ENCODE assay signal across 6 fruit fly cellular contexts in genomic region chrX:3481034-3481433, dm6.
A peak's percentile ranks its signal among the peaks of the same experiment; 100 is the strongest.
TF ChIP-seq lines count a peak whose summit lies in the region.

No protein-coding gene starts in this region.

- peak; percentile 92 to 95 for TF ChIP-seq CTCF in S2 (optimal IDR thresholded peaks at IDR 0.05; lab: Kevin White, UChicago)
- TF ChIP-seq CTCF in whole organism, embryonic (GFP tag; optimal IDR thresholded peaks at IDR 0.05; lab: Kevin White, UChicago): peak; percentile 94

TF ChIP-seq in whole organism, adult, 20 proteins besides CTCF, POLR2A, EP300 and RAD21 (continues in another document):
- TF ChIP-seq CG12768 (GFP tag; optimal IDR thresholded peaks at IDR 0.05; lab: Kevin White, UChicago) (peak; percentile 8), CG33017 (tag; optimal IDR thresholded peaks at IDR 0.05; lab: Kevin White, UChicago) (peak; percentile 56), ovo (GFP tag; optimal IDR thresholded peaks at IDR 0.05; lab: Kevin White, UChicago) (peak; percentile 72), Crg-1 (GFP tag; optimal IDR thresholded peaks at IDR 0.05; lab: Kevin White, UChicago) (peak; percentile 9), CG14711 (tag; optimal IDR thresholded peaks at IDR 0.05; lab: Kevin White, UChicago) (peak; percentile 31), cic (GFP tag; optimal IDR thresholded peaks at IDR 0.05; lab: Kevin White, UChicago) (peak; percentile 67), Hr96 (GFP tag; optimal IDR thresholded peaks at IDR 0.05; lab: Kevin White, UChicago) (peak; percentile 40), kay (GFP tag; lab: Kevin White, UChicago; ENCODE audit: borderline replicate concordance) (no peak), tj (GFP tag; optimal IDR thresholded peaks at IDR 0.05; lab: Kevin White, UChicago) (peak; percentile 40), toe (GFP tag; optimal IDR thresholded peaks at IDR 0.05; lab: Kevin White, UChicago) (peak; percentile 19), Mnt (GFP tag; optimal IDR thresholded peaks at IDR 0.05; lab: Kevin White, UChicago) (peak; percentile 16), CG1620 (GFP tag; optimal IDR thresholded peaks at IDR 0.05; lab: Kevin White, UChicago) (no peak), pad (GFP tag; optimal IDR thresholded peaks at IDR 0.05; lab: Kevin White, UChicago) (peak; percentile 76), Clk (GFP tag; optimal IDR thresholded peaks at IDR 0.05; lab: Kevin White, UChicago) (no peak), cnc (optimal IDR thresholded peaks at IDR 0.05; lab: Kevin White, UChicago) (no peak), CG11617 (GFP tag; optimal IDR thresholded peaks at IDR 0.05; lab: Kevin White, UChicago) (peak; percentile 22), CG7101 (tag; optimal IDR thresholded peaks at IDR 0.05; lab: Kevin White, UChicago) (peak; percentile 37), bab1 (GFP tag; optimal IDR thresholded peaks at IDR 0.05; lab: Kevin White, UChicago) (peak; percentile 37)

TF ChIP-seq in whole organism, embryonic, 481 proteins besides CTCF, POLR2A, EP300 and RAD21 (continues in another document):
- peak; percentile 7 for TF ChIP-seq Sox100B (GFP tag; optimal IDR thresholded peaks at IDR 0.05; lab: Kevin White, UChicago)
- TF ChIP-seq Lhr (GFP tag; optimal IDR thresholded peaks at IDR 0.05; lab: Kevin White, UChicago): peak; percentile 9
- no peak for TF ChIP-seq Mad (GFP tag; optimal IDR thresholded peaks at IDR 0.05; lab: Kevin White, UChicago)
- peak in 1 of 2 experiments; percentile 8 for TF ChIP-seq Hr51 (GFP tag; optimal IDR thresholded peaks at IDR 0.05; lab: Kevin White, UChicago)
- peak; percentile 14 for TF ChIP-seq sens (GFP tag; lab: Kevin White, UChicago)
- peak; percentile 88 for TF ChIP-seq CG9437 (GFP tag; optimal IDR thresholded peaks at IDR 0.05; lab: Kevin White, UChicago)
- 0 out of 2 replicates have a peak, but pooled peaks have one; percentile 8 for TF ChIP-seq CG42726 (GFP tag; IDR thresholded peaks at IDR 0.05; lab: Robert Waterston, UW; ENCODE audit: partially characterized antibody)
- TF ChIP-seq amos (GFP tag; IDR thresholded peaks at IDR 0.05; lab: Robert Waterston, UW; ENCODE audit: partially characterized antibody): peak; percentile 29; the same call in 1 of the 2 replicates
- peak; percentile 99 for TF ChIP-seq CG10979 (tag; optimal IDR thresholded peaks at IDR 0.05; lab: Kevin White, UChicago)
- peak; percentile 15; the same call in 1 of the 2 replicates for TF ChIP-seq E2f1 (GFP tag; IDR thresholded peaks at IDR 0.05; lab: Robert Waterston, UW)
- TF ChIP-seq Dip2 (GFP tag; IDR thresholded peaks at IDR 0.05; lab: Robert Waterston, UW): peak; percentile 82
- peak; percentile 14 for TF ChIP-seq Med (GFP tag; lab: Kevin White, UChicago)
- no peak for TF ChIP-seq CG15269 (tag; optimal IDR thresholded peaks at IDR 0.05; lab: Kevin White, UChicago)
- 0 out of 2 replicates have a peak, but pooled peaks have one; percentile 12 for TF ChIP-seq rib (GFP tag; IDR thresholded peaks at IDR 0.05; lab: Robert Waterston, UW)
- peak; percentile 12 for TF ChIP-seq CG15514 (GFP tag; optimal IDR thresholded peaks at IDR 0.05; lab: Kevin White, UChicago)
- TF ChIP-seq CG2199 (GFP tag; IDR thresholded peaks at IDR 0.05; lab: Robert Waterston, UW): peak; percentile 84; the same call in 2 of the 3 replicates
- TF ChIP-seq Blimp-1 (GFP tag; optimal IDR thresholded peaks at IDR 0.05; lab: Kevin White, UChicago): peak; percentile 15

TF ChIP-seq in whole organism, prepupa, 60 proteins besides CTCF, POLR2A, EP300 and RAD21:
- TF ChIP-seq OdsH (GFP tag; optimal IDR thresholded peaks at IDR 0.05; lab: Kevin White, UChicago) (no peak), eg (GFP tag; IDR thresholded peaks at IDR 0.05; lab: Robert Waterston, UW) (peak; percentile 46; the same call in 1 of the 3 replicates), Ets21C (GFP tag; optimal IDR thresholded peaks at IDR 0.05; lab: Kevin White, UChicago) (no peak)

TF ChIP-seq in whole organism, pupa, 21 proteins besides CTCF, POLR2A, EP300 and RAD21:
- TF ChIP-seq CG4496 (GFP tag; IDR thresholded peaks at IDR 0.05; lab: Robert Waterston, UW) (peak; percentile 34; the same call in 1 of the 3 replicates), Ets98B (GFP tag; IDR thresholded peaks at IDR 0.05; lab: Robert Waterston, UW) (peak; percentile 40; the same call in 1 of the 2 replicates), CG34367 (tag; optimal IDR thresholded peaks at IDR 0.05; lab: Kevin White, UChicago) (no peak), D1 (tag; optimal IDR thresholded peaks at IDR 0.05; lab: Kevin White, UChicago) (peak; percentile 33), CG8159 (tag; optimal IDR thresholded peaks at IDR 0.05; lab: Kevin White, UChicago) (no peak), Snoo (tag; optimal IDR thresholded peaks at IDR 0.05; lab: Kevin White, UChicago) (no peak), CG8301 (tag; optimal IDR thresholded peaks at IDR 0.05; lab: Kevin White, UChicago) (no peak), Pif1A (GFP tag; optimal IDR thresholded peaks at IDR 0.05; lab: Kevin White, UChicago) (no peak), EcR (GFP tag; optimal IDR thresholded peaks at IDR 0.05; lab: Kevin White, UChicago) (peak; percentile 43), gl (tag; optimal IDR thresholded peaks at IDR 0.05; lab: Kevin White, UChicago) (no peak), Pif1B (GFP tag; optimal IDR thresholded peaks at IDR 0.05; lab: Kevin White, UChicago) (no peak), CG14655 (GFP tag; optimal IDR thresholded peaks at IDR 0.05; lab: Kevin White, UChicago) (no peak), CG13204 (GFP tag; optimal IDR thresholded peaks at IDR 0.05; lab: Kevin White, UChicago) (no peak), CG10348 (GFP tag; IDR thresholded peaks at IDR 0.05; lab: Robert Waterston, UW) (no peak)
TF ChIP-seq in whole organism, pupa: peak in this region for 4.

TF ChIP-seq in whole organism, wandering third instar larva, 38 proteins besides CTCF, POLR2A, EP300 and RAD21:
- TF ChIP-seq Myc (optimal IDR thresholded peaks at IDR 0.05; lab: Kevin White, UChicago) (peak; percentile 60), CG32264 (GFP tag; optimal IDR thresholded peaks at IDR 0.05; lab: Kevin White, UChicago) (no peak)
TF ChIP-seq in whole organism, wandering third instar larva: peak in this region for 1.
